Fruit fly (Drosophila melanogaster): Measurements from ENCODE around the gene CG45067.

CG45067 gene

DNA sequence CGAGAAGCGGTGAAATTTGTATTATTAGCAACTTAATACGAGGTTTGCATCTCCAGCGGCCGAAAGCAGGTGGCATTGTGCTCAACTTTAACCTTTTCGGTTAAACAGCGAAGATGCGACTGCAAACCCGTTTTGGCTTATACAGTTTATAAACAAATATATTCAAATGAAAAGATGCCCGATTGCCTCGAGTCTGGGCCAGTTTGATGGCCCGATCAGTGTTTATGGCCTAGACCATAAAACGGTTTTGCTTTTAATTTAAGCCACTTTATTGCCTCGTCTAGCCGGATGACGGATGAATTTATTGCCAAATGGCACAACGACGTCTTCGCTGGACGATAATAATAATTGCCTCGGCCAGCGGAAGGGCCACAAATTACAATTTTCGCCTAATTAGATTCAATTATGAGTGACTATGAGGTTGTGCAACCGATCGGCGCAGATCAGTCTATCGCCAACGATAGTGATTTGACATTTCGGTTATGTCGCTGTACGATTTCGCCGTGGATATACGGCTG lies 11.7 kb downstream of the CG45067 start:
- no peak for TF ChIP-seq CG5953 (GFP tag; IDR thresholded peaks at IDR 0.05)
- no peak for TF ChIP-seq ci (GFP tag; IDR thresholded peaks at IDR 0.05)
- no peak for TF ChIP-seq sna (GFP tag; IDR thresholded peaks at IDR 0.05; ENCODE audit: partially characterized antibody)
- TF ChIP-seq row (GFP tag; IDR thresholded peaks at IDR 0.05), result no peak
- no peak for TF ChIP-seq chm (GFP tag; IDR thresholded peaks at IDR 0.05)
- TF ChIP-seq shn (GFP tag; optimal IDR thresholded peaks at IDR 0.05), result no peak
- TF ChIP-seq Lhr (GFP tag; optimal IDR thresholded peaks at IDR 0.05), result no peak
- no peak for TF ChIP-seq D (optimal IDR thresholded peaks at IDR 0.05)
- no peak for TF ChIP-seq D (GFP tag; optimal IDR thresholded peaks at IDR 0.05)
- TF ChIP-seq dysf (GFP tag; IDR thresholded peaks at IDR 0.05), result no peak
- no peak for TF ChIP-seq bsh (GFP tag; optimal IDR thresholded peaks at IDR 0.05)
- TF ChIP-seq CG12104 (GFP tag; optimal IDR thresholded peaks at IDR 0.05), result no peak
- TF ChIP-seq dmrt11E (tag; optimal IDR thresholded peaks at IDR 0.05), result no peak
- no peak for TF ChIP-seq Ets65A (GFP tag)
- TF ChIP-seq bab2 (GFP tag; optimal IDR thresholded peaks at IDR 0.05), result no peak
- peak; percentile 70 for TF ChIP-seq pros (GFP tag; optimal IDR thresholded peaks at IDR 0.05)
- no peak for TF ChIP-seq btn (GFP tag; optimal IDR thresholded peaks at IDR 0.05)
- TF ChIP-seq sc (optimal IDR thresholded peaks at IDR 0.05), result no peak
- no peak for TF ChIP-seq sc (GFP tag; optimal IDR thresholded peaks at IDR 0.05)
- TF ChIP-seq oc (tag; optimal IDR thresholded peaks at IDR 0.05), result peak; percentile 35
- TF ChIP-seq Elba2 (GFP tag; optimal IDR thresholded peaks at IDR 0.05), result no peak
- no peak for TF ChIP-seq luna (GFP tag; optimal IDR thresholded peaks at IDR 0.05)
- peak; percentile 6 for TF ChIP-seq Abd-B (GFP tag; optimal IDR thresholded peaks at IDR 0.05)
- no peak for TF ChIP-seq pan (optimal IDR thresholded peaks at IDR 0.05)
- TF ChIP-seq pan (GFP tag; optimal IDR thresholded peaks at IDR 0.05 in 1 of 2, IDR thresholded peaks at IDR 0.05 in 1 of 2), result no peak
- TF ChIP-seq salm (tag; optimal IDR thresholded peaks at IDR 0.05), result peak; percentile 7
- no peak for TF ChIP-seq zen2 (GFP tag; IDR thresholded peaks at IDR 0.05; ENCODE audit: partially characterized antibody)
- TF ChIP-seq CG17359 (tag; optimal IDR thresholded peaks at IDR 0.05), result no peak
- TF ChIP-seq CG3281 (GFP tag; optimal IDR thresholded peaks at IDR 0.05), result no peak
- TF ChIP-seq CG18476 (GFP tag; optimal IDR thresholded peaks at IDR 0.05), result no peak
- TF ChIP-seq Dip3 (GFP tag; optimal IDR thresholded peaks at IDR 0.05), result no peak
- TF ChIP-seq CG1832 (GFP tag; optimal IDR thresholded peaks at IDR 0.05), result no peak
- TF ChIP-seq CG18599 (GFP tag; optimal IDR thresholded peaks at IDR 0.05), result no peak
- TF ChIP-seq esg (GFP tag; conservative IDR thresholded peaks at IDR 0.05), result no peak
- TF ChIP-seq vfl (GFP tag; optimal IDR thresholded peaks at IDR 0.05), result no peak
- TF ChIP-seq CG7357 (GFP tag; IDR thresholded peaks at IDR 0.05), result no peak
- no peak for TF ChIP-seq vnd (GFP tag; IDR thresholded peaks at IDR 0.05; ENCODE audit: partially characterized antibody)
- peak in 1 of 2 experiments; percentile 57 for TF ChIP-seq Pdp1 (GFP tag; optimal IDR thresholded peaks at IDR 0.05)
- TF ChIP-seq pzg (GFP tag; optimal IDR thresholded peaks at IDR 0.05), result no peak
- no peak for TF ChIP-seq amos (GFP tag; IDR thresholded peaks at IDR 0.05; ENCODE audit: partially characterized antibody)
- TF ChIP-seq CTCF (GFP tag; optimal IDR thresholded peaks at IDR 0.05), result no peak
- TF ChIP-seq chinmo (GFP tag; IDR thresholded peaks at IDR 0.05; ENCODE audit: partially characterized antibody), result peak; percentile 57; the same call in 1 of the 4 replicates
- TF ChIP-seq Jarid2 (GFP tag; optimal IDR thresholded peaks at IDR 0.05), result no peak
- no peak for TF ChIP-seq CG11398 (GFP tag; optimal IDR thresholded peaks at IDR 0.05)
- TF ChIP-seq CG15696 (tag; optimal IDR thresholded peaks at IDR 0.05), result no peak
- 0 out of 3 replicates have a peak, but pooled peaks have one; percentile 17 for TF ChIP-seq ken (GFP tag; IDR thresholded peaks at IDR 0.05)
- no peak for TF ChIP-seq grau (tag; optimal IDR thresholded peaks at IDR 0.05)
- no peak for TF ChIP-seq p53 (GFP tag; optimal IDR thresholded peaks at IDR 0.05)
- no peak for TF ChIP-seq CG11560 (tag; IDR thresholded peaks at IDR 0.05)
- no peak for TF ChIP-seq wek (GFP tag; optimal IDR thresholded peaks at IDR 0.05)
- TF ChIP-seq Ada2b (GFP tag; IDR thresholded peaks at IDR 0.05), result no peak
- no peak for TF ChIP-seq CG9437 (GFP tag; optimal IDR thresholded peaks at IDR 0.05)

Data from whole organism, embryonic.